Worm (Caenorhabditis elegans) whole organism, young adult: Measurements from ENCODE around the gene ctns-1.

Experiments
- egl-18 ChIP-seq: fragments of 200-800 bp; sonication (Bioruptor generic); IDR thresholded peaks from 2 replicates; pipeline ENCODE4 v1.3.6; 2022; ENCODE audit warnings: missing genetic modification reagents, missing genetic modification characterization, missing compliant biosample characterization
- somi-1 ChIP-seq: fragments of 200-800 bp; sonication (Bioruptor generic); optimal IDR thresholded peaks from 2 replicates; lab custom pipeline; 2018; ENCODE audit warnings: mild to moderate bottlenecking, missing genetic modification characterization, missing compliant biosample characterization

DNA sequence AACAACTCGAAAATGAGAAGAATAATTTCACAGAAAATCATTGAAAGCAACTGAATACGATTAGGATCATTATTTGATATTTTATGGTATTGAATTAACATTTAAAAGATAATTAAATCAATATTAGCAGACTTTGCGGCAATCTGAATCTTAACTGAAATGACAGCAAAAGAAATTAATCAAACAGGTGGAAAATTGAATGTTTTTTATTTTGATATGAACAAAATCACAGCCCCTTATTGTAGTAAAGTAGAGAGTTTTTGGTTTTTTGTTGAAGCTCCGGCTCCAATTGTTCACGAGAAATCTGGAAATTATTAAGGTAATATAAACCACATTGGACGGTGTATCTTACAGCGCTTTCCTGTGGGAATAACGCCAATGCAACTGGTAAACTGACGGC is 34.7 kb downstream of the ctns-1 start, which contains the start of gene sre-2:
- TF ChIP-seq somi-1 (GFP tag; lab: Kevin White, UChicago) (no peak), egl-18 (no peak)
